Fruit fly (Drosophila melanogaster) whole organism, embryonic: ENCODE results near the gene CG7582.

Source experiments
- CG10147 ChIP-seq: fragments of 200-800 bp; sonication (Bioruptor generic); optimal IDR thresholded peaks from 2 replicates; lab custom pipeline; 2019; ENCODE audit warnings: missing biosample characterization, mild to moderate bottlenecking, missing genetic modification characterization, moderate library complexity
- CG11247 ChIP-seq: fragments of 200-800 bp; sonication (Bioruptor generic); IDR thresholded peaks from 2 replicates; pipeline ENCODE4 v1.3.6; 2022; ENCODE audit warnings: missing biosample characterization, missing genetic modification characterization
- CG12942 ChIP-seq: fragments of 200-800 bp; sonication (Bioruptor generic); optimal IDR thresholded peaks from 3 replicates; lab custom pipeline; 2016; ENCODE audit warnings: missing biosample characterization, missing genetic modification characterization
- CG15073 ChIP-seq: fragments of 200-800 bp; sonication (Bioruptor generic); optimal IDR thresholded peaks from 2 replicates; lab custom pipeline; 2016; ENCODE audit warnings: missing biosample characterization, missing genetic modification characterization
- CG15601 ChIP-seq: fragments of 200-800 bp; sonication (Bioruptor generic); optimal IDR thresholded peaks from 3 replicates; lab custom pipeline; 2019; ENCODE audit warnings: missing biosample characterization, mild to moderate bottlenecking, missing genetic modification characterization, moderate library complexity
- CG17568 ChIP-seq: fragments of 200-800 bp; sonication (Bioruptor generic); optimal IDR thresholded peaks from 2 replicates; lab custom pipeline; 2018; ENCODE audit warnings: missing biosample characterization, mild to moderate bottlenecking, missing genetic modification characterization, moderate library complexity
- CG17912 ChIP-seq: fragments of 200-800 bp; sonication (Bioruptor generic); optimal IDR thresholded peaks from 2 replicates; lab custom pipeline; 2018; ENCODE audit warnings: missing biosample characterization, mild to moderate bottlenecking, missing genetic modification characterization
- CG1832 ChIP-seq: fragments of 200-800 bp; sonication (Bioruptor generic); optimal IDR thresholded peaks from 2 replicates; lab custom pipeline; 2017; ENCODE audit warnings: missing biosample characterization, mild to moderate bottlenecking, missing genetic modification characterization, inconsistent platforms
- CG2129 ChIP-seq: fragments of 200-800 bp; sonication (Bioruptor generic); IDR thresholded peaks from 2 replicates; pipeline ENCODE4 v1.3.6; 2022; ENCODE audit warnings: missing biosample characterization, missing genetic modification characterization; ENCODE audit not compliant: partially characterized antibody
- CG2875 ChIP-seq: fragments of 200-800 bp; sonication (Bioruptor generic); optimal IDR thresholded peaks from 2 replicates; lab custom pipeline; 2017; ENCODE audit warnings: missing biosample characterization, mild to moderate bottlenecking, missing genetic modification characterization, missing genetic modification reagents
- CG31224 ChIP-seq: fragments of 200-800 bp; sonication (Bioruptor generic); IDR thresholded peaks from 2 replicates; pipeline ENCODE4 v1.3.6; 2022; ENCODE audit warnings: missing biosample characterization, missing genetic modification characterization
- CG31365 ChIP-seq: fragments of 200-800 bp; sonication (Bioruptor generic); optimal IDR thresholded peaks from 2 replicates; lab custom pipeline; 2018; ENCODE audit warnings: missing biosample characterization, mild to moderate bottlenecking, missing genetic modification characterization
- CG3281 ChIP-seq: fragments of 200-800 bp; sonication (Bioruptor generic); optimal IDR thresholded peaks from 3 replicates; lab custom pipeline; 2017; ENCODE audit warnings: missing biosample characterization, mild to moderate bottlenecking, missing genetic modification characterization
- CG4424 ChIP-seq: fragments of 200-800 bp; sonication (Bioruptor generic); optimal IDR thresholded peaks from 3 replicates; lab custom pipeline; 2016; ENCODE audit warnings: missing biosample characterization, missing genetic modification characterization
- CG4707 ChIP-seq: fragments of 200-800 bp; sonication (Bioruptor generic); optimal IDR thresholded peaks from 2 replicates; lab custom pipeline; 2018; ENCODE audit warnings: missing biosample characterization, mild to moderate bottlenecking, missing genetic modification characterization, moderate library complexity
- CG4854 ChIP-seq: fragments of 200-800 bp; sonication (Bioruptor generic); optimal IDR thresholded peaks from 2 replicates; lab custom pipeline; 2016; ENCODE audit warnings: missing biosample characterization, missing genetic modification characterization, inconsistent platforms
- CG6272 ChIP-seq: fragments of 200-800 bp; sonication (Bioruptor generic); IDR thresholded peaks from 2 replicates; pipeline ENCODE4 v1.3.6; 2022; ENCODE audit warnings: missing biosample characterization, missing genetic modification characterization
- CG8388 ChIP-seq: fragments of 200-800 bp; sonication (Bioruptor generic); optimal IDR thresholded peaks from 2 replicates; lab custom pipeline; 2019; ENCODE audit warnings: missing biosample characterization, mild to moderate bottlenecking, missing genetic modification characterization, moderate library complexity
- CG9215 ChIP-seq: fragments of 200-800 bp; sonication (Bioruptor generic); IDR thresholded peaks from 2 replicates; pipeline ENCODE4 v1.3.6; 2022; ENCODE audit warnings: missing biosample characterization, missing genetic modification characterization
- CG9932 ChIP-seq: fragments of 200-800 bp; sonication (Bioruptor generic); IDR thresholded peaks from 2 replicates; pipeline ENCODE4 v1.3.6; 2022; ENCODE audit warnings: missing biosample characterization, missing genetic modification characterization
- CHES-1-like ChIP-seq: fragments of 200-800 bp; sonication (Bioruptor generic); optimal IDR thresholded peaks from 2 replicates; lab custom pipeline; 2016; ENCODE audit warnings: missing biosample characterization, missing genetic modification characterization
- CoRest ChIP-seq: fragments of 200-800 bp; sonication (Bioruptor generic); optimal IDR thresholded peaks from 3 replicates; lab custom pipeline; 2018; ENCODE audit warnings: missing biosample characterization, mild to moderate bottlenecking, missing genetic modification characterization, moderate library complexity
- D19B ChIP-seq: fragments of 200-800 bp; sonication (Bioruptor generic); optimal IDR thresholded peaks from 2 replicates; lab custom pipeline; 2017; ENCODE audit warnings: missing biosample characterization, mild to moderate bottlenecking, missing genetic modification characterization
- Doc2 ChIP-seq: fragments of 200-800 bp; sonication (Bioruptor generic); IDR thresholded peaks from 2 replicates; pipeline ENCODE4 v1.3.6; 2022; ENCODE audit warnings: missing biosample characterization, missing genetic modification characterization
- HmgZ ChIP-seq: fragments of 200-800 bp; sonication (Bioruptor generic); optimal IDR thresholded peaks from 2 replicates; lab custom pipeline; 2018; ENCODE audit warnings: missing biosample characterization, mild to moderate bottlenecking, missing genetic modification characterization
- Hr39 ChIP-seq: fragments of >200 bp; optimal IDR thresholded peaks from 2 replicates; lab custom pipeline; 2017
- Hr51 ChIP-seq, 2 experiments: fragments of 200-800 bp; sonication (Bioruptor generic); optimal IDR thresholded peaks; 2 replicates in 1 of 2; 3 replicates in 1 of 2; lab custom pipeline; 2016 to 2018; ENCODE audit warnings: missing biosample characterization in 2 of 2, missing genetic modification characterization in 2 of 2, mild to moderate bottlenecking in 1 of 2, moderate library complexity in 1 of 2
- Hr78 ChIP-seq, 2 experiments: fragments of 200-800 bp in 1 of 2; fragments of >200 bp in 1 of 2; sonication (Bioruptor generic) in 1 of 2; optimal IDR thresholded peaks; 2 replicates each; lab custom pipeline; 2017 to 2019; ENCODE audit warnings: missing biosample characterization in 2 of 2, missing genetic modification characterization in 2 of 2, mild to moderate bottlenecking in 1 of 2, moderate library complexity in 1 of 2
- Kr ChIP-seq: fragments of 200-800 bp; sonication (Bioruptor generic); optimal IDR thresholded peaks from 2 replicates; lab custom pipeline; 2017; ENCODE audit warnings: missing biosample characterization, mild to moderate bottlenecking, missing genetic modification characterization
- Ssrp ChIP-seq: fragments of 200-800 bp; sonication (Bioruptor generic); optimal IDR thresholded peaks from 2 replicates; lab custom pipeline; 2018; ENCODE audit warnings: missing biosample characterization, mild to moderate bottlenecking, missing genetic modification characterization, moderate library complexity
- Taf1 ChIP-seq: fragments of 200-800 bp; sonication (Bioruptor generic); IDR thresholded peaks from 2 replicates; pipeline ENCODE4 v1.3.6; 2022; ENCODE audit warnings: missing biosample characterization, missing genetic modification characterization
- Usf ChIP-seq: fragments of 200-800 bp; sonication (Bioruptor generic); optimal IDR thresholded peaks from 2 replicates; lab custom pipeline; 2017; ENCODE audit warnings: missing genotype, missing biosample characterization, missing genetic modification characterization
- ac ChIP-seq: fragments of 200-800 bp; sonication (Bioruptor generic); optimal IDR thresholded peaks from 3 replicates; lab custom pipeline; 2017; ENCODE audit warnings: missing biosample characterization, mild to moderate bottlenecking, missing genetic modification characterization
- br ChIP-seq: fragments of >200 bp; optimal IDR thresholded peaks from 2 replicates; lab custom pipeline; 2017
- caup ChIP-seq: fragments of 200-800 bp; sonication (Bioruptor generic); optimal IDR thresholded peaks from 3 replicates; lab custom pipeline; 2017; ENCODE audit warnings: missing biosample characterization, mild to moderate bottlenecking, missing genetic modification characterization, moderate library complexity; ENCODE audit not compliant: severe bottlenecking
- crol ChIP-seq: fragments of 200-800 bp; sonication (Bioruptor generic); IDR thresholded peaks from 2 replicates; pipeline ENCODE4 v1.3.6; 2022; ENCODE audit warnings: missing biosample characterization, missing genetic modification characterization
- dati ChIP-seq: fragments of 200-800 bp; sonication (Bioruptor generic); IDR thresholded peaks from 2 replicates; pipeline ENCODE4 v1.3.6; 2022; ENCODE audit warnings: missing biosample characterization, missing genetic modification characterization
- ind ChIP-seq: fragments of 200-800 bp; sonication (Bioruptor generic); optimal IDR thresholded peaks from 3 replicates; lab custom pipeline; 2016; ENCODE audit warnings: missing biosample characterization, missing genetic modification characterization
- inv ChIP-seq: fragments of 200-800 bp; sonication (Bioruptor generic); IDR thresholded peaks from 2 replicates; pipeline ENCODE4 v1.3.6; 2022; ENCODE audit warnings: missing biosample characterization, missing genetic modification characterization; ENCODE audit not compliant: partially characterized antibody
- lab ChIP-seq: fragments of 200-800 bp; sonication (Bioruptor generic); optimal IDR thresholded peaks from 3 replicates; lab custom pipeline; 2017; ENCODE audit warnings: missing biosample characterization, missing genetic modification characterization, mild to moderate bottlenecking, moderate library complexity, missing genetic modification reagents
- oc ChIP-seq: fragments of 200-800 bp; sonication (Bioruptor generic); optimal IDR thresholded peaks from 2 replicates; lab custom pipeline; 2018; ENCODE audit warnings: missing biosample characterization, mild to moderate bottlenecking, missing genetic modification characterization, moderate library complexity
- odd ChIP-seq: fragments of 200-800 bp; sonication (Bioruptor generic); optimal IDR thresholded peaks from 2 replicates; lab custom pipeline; 2017; ENCODE audit warnings: missing biosample characterization, mild to moderate bottlenecking, missing genetic modification characterization
- pb ChIP-seq: fragments of 200-800 bp; sonication (Bioruptor generic); optimal IDR thresholded peaks from 3 replicates; lab custom pipeline; 2016; ENCODE audit warnings: missing biosample characterization, missing genetic modification characterization
- shn ChIP-seq: fragments of 200-800 bp; sonication (Bioruptor generic); optimal IDR thresholded peaks from 3 replicates; lab custom pipeline; 2016; ENCODE audit warnings: missing biosample characterization, missing genetic modification characterization
- sisA ChIP-seq: fragments of 200-800 bp; sonication (Bioruptor generic); IDR thresholded peaks from 2 replicates; pipeline ENCODE4 v1.3.6; 2022; ENCODE audit warnings: missing biosample characterization, missing genetic modification characterization
- slbo ChIP-seq: fragments of 200-800 bp; sonication (Bioruptor generic); IDR thresholded peaks from 2 replicates; pipeline ENCODE4 v1.3.6; 2022; ENCODE audit warnings: missing biosample characterization, missing genetic modification characterization
- sr ChIP-seq: fragments of 200-800 bp; sonication (Bioruptor generic); IDR thresholded peaks from 3 replicates; pipeline ENCODE4 v1.3.6; 2022; ENCODE audit warnings: missing biosample characterization, missing genetic modification characterization
- stc ChIP-seq: fragments of 200-800 bp; sonication (Bioruptor generic); IDR thresholded peaks from 2 replicates; pipeline ENCODE4 v1.3.6; 2022; ENCODE audit warnings: missing biosample characterization, missing genetic modification characterization
- unpg ChIP-seq: fragments of 200-800 bp; sonication (Bioruptor generic); optimal IDR thresholded peaks from 3 replicates; lab custom pipeline; 2018; ENCODE audit warnings: missing biosample characterization, mild to moderate bottlenecking, missing genetic modification characterization, moderate library complexity
- zen ChIP-seq: fragments of 200-800 bp; sonication (Bioruptor generic); optimal IDR thresholded peaks from 3 replicates; lab custom pipeline; 2018; ENCODE audit warnings: missing biosample characterization, mild to moderate bottlenecking, missing genetic modification characterization, moderate library complexity

Gene CG7582

DNA sequence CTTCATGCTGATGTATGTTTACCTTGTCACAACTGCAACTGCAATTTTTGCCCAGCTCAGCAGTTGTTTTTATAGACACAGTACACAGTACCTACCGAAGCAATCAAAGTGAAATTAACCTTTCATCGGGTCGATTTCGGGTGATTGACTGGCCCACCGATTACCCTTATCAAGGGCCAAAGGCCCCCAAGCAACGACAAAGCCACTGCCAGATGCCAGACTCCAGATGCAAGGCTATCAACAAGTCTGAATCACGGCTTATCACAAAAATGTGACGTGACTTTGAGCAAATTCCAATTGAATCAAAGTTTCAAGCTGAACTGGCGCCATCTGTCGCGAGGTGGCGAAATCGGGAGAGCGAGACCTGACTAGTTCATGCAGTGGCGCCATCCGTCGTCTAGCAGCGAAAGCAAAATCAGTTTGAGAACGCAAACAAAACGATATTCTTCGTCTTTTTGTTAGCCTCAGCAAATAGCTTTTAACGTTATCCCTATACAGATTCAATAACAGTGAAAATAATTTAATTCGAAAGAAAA is 34.8 kb upstream of the CG7582 start, which contains the start of gene Obp99b (continued):
- no peak for TF ChIP-seq CG15073 (GFP tag; lab: Kevin White, UChicago)
- peak; percentile 66 for TF ChIP-seq CG4854
- no peak for TF ChIP-seq Taf1 (GFP tag; lab: Robert Waterston, UW)
- TF ChIP-seq CHES-1-like (GFP tag; lab: Kevin White, UChicago), result peak; percentile 41
- peak; percentile 63 for TF ChIP-seq CG31365
- TF ChIP-seq crol (GFP tag; lab: Robert Waterston, UW), result 0 out of 2 replicates have a peak, but pooled peaks have one; percentile 28
- peak; percentile 73; the same call in 2 of the 3 replicates for TF ChIP-seq sr
- peak; percentile 62 for TF ChIP-seq CG15601 (tag; lab: Kevin White, UChicago)
- peak; percentile 36 for TF ChIP-seq CG10147 (GFP tag; lab: Kevin White, UChicago)
- TF ChIP-seq CG12942 (GFP tag; lab: Kevin White, UChicago), result peak; percentile 60
- peak; percentile 74 for TF ChIP-seq CG9932
- no peak for TF ChIP-seq CG6272
- 0 out of 2 replicates have a peak, but pooled peaks have one; percentile 34 for TF ChIP-seq Doc2
- peak; percentile 79 for TF ChIP-seq CG3281 (GFP tag; lab: Kevin White, UChicago)
- TF ChIP-seq unpg (GFP tag; lab: Kevin White, UChicago), result peak; percentile 80
- peak; percentile 85 for TF ChIP-seq caup (GFP tag; lab: Kevin White, UChicago)
- TF ChIP-seq inv (GFP tag; lab: Robert Waterston, UW), result no peak
- peak; percentile 42 to 66 for TF ChIP-seq Hr51 (GFP tag; optimal IDR thresholded peaks at IDR 0.05; lab: Kevin White, UChicago)
- peak; percentile 79 for TF ChIP-seq slbo (GFP tag; lab: Robert Waterston, UW)
- peak; percentile 82 for TF ChIP-seq CG4707 (GFP tag; lab: Kevin White, UChicago)
- TF ChIP-seq CG9215 (GFP tag; lab: Robert Waterston, UW), result peak; percentile 49
- TF ChIP-seq Hr78 (GFP tag; optimal IDR thresholded peaks at IDR 0.05; lab: Kevin White, UChicago), result no peak
- TF ChIP-seq stc (GFP tag; lab: Robert Waterston, UW), result peak; percentile 77
- no peak for TF ChIP-seq CG1832
- peak; percentile 89 for TF ChIP-seq shn (GFP tag; lab: Kevin White, UChicago)
- TF ChIP-seq sisA (GFP tag; lab: Robert Waterston, UW), result peak; percentile 61
- TF ChIP-seq CG8388, result peak; percentile 53
- TF ChIP-seq CG17912, result peak; percentile 90
- TF ChIP-seq CG31224 (GFP tag; lab: Robert Waterston, UW), result peak; percentile 58; the same call in 1 of the 2 replicates
- TF ChIP-seq D19B (GFP tag; lab: Kevin White, UChicago), result peak; percentile 54
- TF ChIP-seq ac (GFP tag; lab: Kevin White, UChicago), result peak; percentile 83
- TF ChIP-seq Usf (GFP tag; lab: Kevin White, UChicago), result peak; percentile 23
- TF ChIP-seq CoRest, result peak; percentile 50
- TF ChIP-seq lab (GFP tag; lab: Kevin White, UChicago), result peak; percentile 71
- TF ChIP-seq CG2129 (GFP tag; lab: Robert Waterston, UW), result no peak
- no peak for TF ChIP-seq br
- peak; percentile 87 for TF ChIP-seq CG11247
- peak; percentile 35 for TF ChIP-seq Ssrp
- TF ChIP-seq CG4424, result peak; percentile 87
- TF ChIP-seq CG2875, result peak; percentile 90
- TF ChIP-seq odd (GFP tag; lab: Kevin White, UChicago), result peak; percentile 83
- peak; percentile 59 for TF ChIP-seq dati
- TF ChIP-seq pb (GFP tag; lab: Kevin White, UChicago), result peak; percentile 94
- peak; percentile 12 for TF ChIP-seq Kr (GFP tag; lab: Kevin White, UChicago)
- peak; percentile 66 for TF ChIP-seq zen (tag; lab: Kevin White, UChicago)
- TF ChIP-seq ind, result peak; percentile 76
- TF ChIP-seq oc (tag; lab: Kevin White, UChicago), result peak; percentile 36
- no peak for TF ChIP-seq Hr39
- peak; percentile 70 for TF ChIP-seq CG17568 (GFP tag; lab: Kevin White, UChicago)
- TF ChIP-seq HmgZ (tag; lab: Kevin White, UChicago), result peak; percentile 24
